Fruit fly (Drosophila melanogaster) Kc167 (cell line): ENCODE data around the gene kek6.

Experiments used
- Myc ChIP-seq: fragments of >200 bp; optimal IDR thresholded peaks from 2 replicates; lab custom pipeline; 2017; ENCODE audit warnings: missing external identifiers
- Sin3A ChIP-seq: fragments of >200 bp; optimal IDR thresholded peaks from 2 replicates; lab custom pipeline; 2018; ENCODE audit warnings: missing external identifiers
- psq ChIP-seq: fragments of >200 bp; optimal IDR thresholded peaks from 2 replicates; lab custom pipeline; 2017; ENCODE audit warnings: missing external identifiers
- ttk ChIP-seq: sonication (Bioruptor generic); optimal IDR thresholded peaks from 2 replicates; lab custom pipeline; 2017; ENCODE audit warnings: missing external identifiers

dm6 chr3R:31636501-31636900, 14.6 kb downstream of the kek6 start:
- no peak for TF ChIP-seq psq (lab: Kevin White, UChicago)
- no peak for TF ChIP-seq Myc (lab: Kevin White, UChicago)
- no peak for TF ChIP-seq ttk (lab: Kevin White, UChicago)
- TF ChIP-seq Sin3A (lab: Kevin White, UChicago), result no peak
